Fruit fly (Drosophila melanogaster): Measurements from ENCODE around the gene CG12320.

The CG12320 gene

dm6 chr3R:18274328-18275098 lies 22.0 kb upstream of the CG12320 start, which contains the start of the genes Vps39 and eIF1A (continued):
- TF ChIP-seq Atf3 (GFP tag; optimal IDR thresholded peaks at IDR 0.05) (peak; percentile 20), Mad (GFP tag; optimal IDR thresholded peaks at IDR 0.05) (peak; percentile 42), aop (GFP tag; IDR thresholded peaks at IDR 0.05) (no peak), ind (GFP tag; optimal IDR thresholded peaks at IDR 0.05) (peak; percentile 29), so (GFP tag; IDR thresholded peaks at IDR 0.05) (0 out of 3 replicates have a peak, but pooled peaks have one; percentile 14), Meics (GFP tag; optimal IDR thresholded peaks at IDR 0.05) (peak; percentile 38), seq (GFP tag; IDR thresholded peaks at IDR 0.05) (no peak), tna (GFP tag; IDR thresholded peaks at IDR 0.05; ENCODE audit: partially characterized antibody) (peak; percentile 83), CG13775 (GFP tag; optimal IDR thresholded peaks at IDR 0.05) (peak; percentile 17), Doc3 (GFP tag; IDR thresholded peaks at IDR 0.05; ENCODE audit: partially characterized antibody) (peak; percentile 84), gcm (GFP tag; optimal IDR thresholded peaks at IDR 0.05) (no peak), vnd (GFP tag; IDR thresholded peaks at IDR 0.05; ENCODE audit: partially characterized antibody) (peak; percentile 89), nerfin-1 (tag; optimal IDR thresholded peaks at IDR 0.05) (no peak), CG1024 (GFP tag; IDR thresholded peaks at IDR 0.05) (no peak), CG12744 (GFP tag; optimal IDR thresholded peaks at IDR 0.05) (peak; percentile 28), CG15011 (GFP tag; optimal IDR thresholded peaks at IDR 0.05) (no peak), NfI (GFP tag; optimal IDR thresholded peaks at IDR 0.05) (peak; percentile 16), CG31441 (GFP tag; IDR thresholded peaks at IDR 0.05) (0 out of 2 replicates have a peak, but pooled peaks have one; percentile 30), CG2889 (GFP tag; IDR thresholded peaks at IDR 0.05) (no peak), kni (GFP tag; optimal IDR thresholded peaks at IDR 0.05) (no peak), z (GFP tag; IDR thresholded peaks at IDR 0.05) (no peak), zen2 (GFP tag; IDR thresholded peaks at IDR 0.05; ENCODE audit: partially characterized antibody) (peak; percentile 71; the same call in 1 of the 3 replicates), CG8944 (GFP tag; optimal IDR thresholded peaks at IDR 0.05) (peak; percentile 28), CG10979 (tag; optimal IDR thresholded peaks at IDR 0.05) (peak; percentile 30), Dek (tag; optimal IDR thresholded peaks at IDR 0.05) (peak; percentile 4), Dll (GFP tag; IDR thresholded peaks at IDR 0.05; ENCODE audit: partially characterized antibody) (peak; percentile 94), tio (GFP tag; optimal IDR thresholded peaks at IDR 0.05) (no peak), CG11695 (GFP tag; IDR thresholded peaks at IDR 0.05) (no peak), stwl (tag; optimal IDR thresholded peaks at IDR 0.05) (peak; percentile 60), CG6689 (GFP tag; IDR thresholded peaks at IDR 0.05) (peak; percentile 37; the same call in 1 of the 2 replicates), slou (GFP tag; optimal IDR thresholded peaks at IDR 0.05) (peak; percentile 25), lilli (GFP tag; optimal IDR thresholded peaks at IDR 0.05) (peak; percentile 70), Abd-B (GFP tag; optimal IDR thresholded peaks at IDR 0.05) (no peak), Max (GFP tag; optimal IDR thresholded peaks at IDR 0.05) (peak; percentile 71), lbe (GFP tag; optimal IDR thresholded peaks at IDR 0.05) (no peak), hkb (optimal IDR thresholded peaks at IDR 0.05) (no peak), hkb (GFP tag; IDR thresholded peaks at IDR 0.05) (no peak), CG8388 (GFP tag; optimal IDR thresholded peaks at IDR 0.05) (peak; percentile 24), CG18476 (GFP tag; optimal IDR thresholded peaks at IDR 0.05) (peak; percentile 13), Hand (GFP tag; optimal IDR thresholded peaks at IDR 0.05) (peak; percentile 14), BEAF-32 (GFP tag; optimal IDR thresholded peaks at IDR 0.05) (peak; percentile 92), CG16779 (GFP tag; IDR thresholded peaks at IDR 0.05) (no peak), CG1832 (GFP tag; optimal IDR thresholded peaks at IDR 0.05) (no peak), slbo (GFP tag; IDR thresholded peaks at IDR 0.05) (peak; percentile 56), CG8290 (GFP tag; optimal IDR thresholded peaks at IDR 0.05) (peak; percentile 62), CG8290 (tag; optimal IDR thresholded peaks at IDR 0.05) (no peak), CG11093 (GFP tag; IDR thresholded peaks at IDR 0.05) (no peak), zfh1 (GFP tag; IDR thresholded peaks at IDR 0.05) (no peak), CG12104 (GFP tag; optimal IDR thresholded peaks at IDR 0.05) (no peak)

All from whole organism, embryonic.